Fruit fly (Drosophila melanogaster) whole organism, embryonic: Measurements from ENCODE around the gene Pif1A.
A peak's percentile ranks its signal among the peaks of the same experiment; 100 is the strongest.

Source experiments
- ATbp ChIP-seq: fragments of 200-800 bp; sonication (Bioruptor generic); optimal IDR thresholded peaks from 2 replicates; lab custom pipeline; 2017; ENCODE audit warnings: missing biosample characterization, mild to moderate bottlenecking, missing genetic modification characterization, missing genetic modification reagents
- Aef1 ChIP-seq: fragments of 200-800 bp; sonication (Bioruptor generic); IDR thresholded peaks from 3 replicates; pipeline ENCODE4 v1.3.6; 2022; ENCODE audit warnings: missing biosample characterization, missing genetic modification characterization
- CG10267 ChIP-seq: fragments of 200-800 bp; sonication (Bioruptor generic); optimal IDR thresholded peaks from 2 replicates; lab custom pipeline; 2018; ENCODE audit warnings: missing biosample characterization, mild to moderate bottlenecking, missing genetic modification characterization, moderate library complexity
- CG11247 ChIP-seq: fragments of 200-800 bp; sonication (Bioruptor generic); IDR thresholded peaks from 2 replicates; pipeline ENCODE4 v1.3.6; 2022; ENCODE audit warnings: missing biosample characterization, missing genetic modification characterization
- CG3065 ChIP-seq: fragments of 200-800 bp; sonication (Bioruptor generic); optimal IDR thresholded peaks from 2 replicates; lab custom pipeline; 2016; ENCODE audit warnings: missing biosample characterization, missing genetic modification characterization
- CG32532 ChIP-seq: fragments of 200-800 bp; sonication (Bioruptor generic); IDR thresholded peaks from 2 replicates; pipeline ENCODE4 v1.3.6; 2022; ENCODE audit warnings: missing biosample characterization, missing genetic modification characterization
- CG3407 ChIP-seq: fragments of 200-800 bp; sonication (Bioruptor generic); optimal IDR thresholded peaks from 2 replicates; lab custom pipeline; 2018; ENCODE audit warnings: missing biosample characterization, mild to moderate bottlenecking, missing genetic modification characterization
- CG4282 ChIP-seq: fragments of 200-800 bp; sonication (Bioruptor generic); optimal IDR thresholded peaks from 2 replicates; lab custom pipeline; 2016; ENCODE audit warnings: missing biosample characterization, missing genetic modification characterization
- CG6254 ChIP-seq: fragments of 200-800 bp; sonication (Bioruptor generic); optimal IDR thresholded peaks from 3 replicates; lab custom pipeline; 2017; ENCODE audit warnings: mild to moderate bottlenecking, missing biosample characterization, missing genetic modification reagents, missing genetic modification characterization
- CG6683 ChIP-seq: fragments of 200-800 bp; sonication (Bioruptor generic); optimal IDR thresholded peaks from 2 replicates; lab custom pipeline; 2017; ENCODE audit warnings: missing biosample characterization, mild to moderate bottlenecking, missing genetic modification characterization, missing genetic modification reagents
- CG7357 ChIP-seq: fragments of 200-800 bp; sonication (Bioruptor generic); IDR thresholded peaks from 3 replicates; pipeline ENCODE4 v1.3.6; 2022; ENCODE audit warnings: missing biosample characterization, missing genetic modification characterization
- CG7556 ChIP-seq: fragments of 200-800 bp; sonication (Bioruptor generic); optimal IDR thresholded peaks from 2 replicates; lab custom pipeline; 2017; ENCODE audit warnings: missing biosample characterization, mild to moderate bottlenecking, missing genetic modification characterization
- CG7745 ChIP-seq: fragments of 200-800 bp; sonication (Bioruptor generic); optimal IDR thresholded peaks from 2 replicates; lab custom pipeline; 2018; ENCODE audit warnings: missing biosample characterization, mild to moderate bottlenecking, missing genetic modification characterization, moderate library complexity
- CG7786 ChIP-seq: fragments of 200-800 bp; sonication (Bioruptor generic); optimal IDR thresholded peaks from 2 replicates; lab custom pipeline; 2016; ENCODE audit warnings: missing biosample characterization, missing genetic modification characterization
- CG7963 ChIP-seq: fragments of 200-800 bp; sonication (Bioruptor generic); IDR thresholded peaks from 3 replicates; pipeline ENCODE4 v1.3.6; 2022; ENCODE audit warnings: missing biosample characterization, missing genetic modification characterization; ENCODE audit not compliant: partially characterized antibody
- CG8388 ChIP-seq: fragments of 200-800 bp; sonication (Bioruptor generic); optimal IDR thresholded peaks from 2 replicates; lab custom pipeline; 2019; ENCODE audit warnings: missing biosample characterization, mild to moderate bottlenecking, missing genetic modification characterization, moderate library complexity
- CTCF ChIP-seq: fragments of 200-800 bp; sonication (Bioruptor generic); optimal IDR thresholded peaks from 2 replicates; lab custom pipeline; 2017; ENCODE audit warnings: missing biosample characterization, mild to moderate bottlenecking, missing genetic modification characterization, moderate library complexity
- Dad ChIP-seq: fragments of 200-800 bp; sonication (Bioruptor generic); optimal IDR thresholded peaks from 3 replicates; lab custom pipeline; 2016; ENCODE audit warnings: missing biosample characterization, missing genetic modification characterization
- Dip3 ChIP-seq: fragments of 200-800 bp; sonication (Bioruptor generic); optimal IDR thresholded peaks from 3 replicates; lab custom pipeline; 2016; ENCODE audit warnings: missing biosample characterization, missing genetic modification characterization
- Fer2 ChIP-seq: fragments of 200-800 bp; sonication (Bioruptor generic); optimal IDR thresholded peaks from 2 replicates; lab custom pipeline; 2018; ENCODE audit warnings: missing biosample characterization, mild to moderate bottlenecking, missing genetic modification characterization, moderate library complexity
- GATAe ChIP-seq: fragments of 200-800 bp; sonication (Bioruptor generic); conservative IDR thresholded peaks from 2 replicates; pipeline ENCODE4 v1.3.6; 2022; ENCODE audit warnings: missing biosample characterization, missing genetic modification characterization
- MESR4 ChIP-seq: fragments of 200-800 bp; sonication (Bioruptor generic); optimal IDR thresholded peaks from 2 replicates; lab custom pipeline; 2018; ENCODE audit warnings: missing biosample characterization, mild to moderate bottlenecking, missing genetic modification characterization, moderate library complexity
- Mad ChIP-seq: fragments of 200-800 bp; sonication (Bioruptor generic); optimal IDR thresholded peaks from 2 replicates; lab custom pipeline; 2016; ENCODE audit warnings: missing biosample characterization, missing genetic modification characterization
- NFAT ChIP-seq: fragments of 200-800 bp; sonication (Bioruptor generic); IDR thresholded peaks from 2 replicates; pipeline ENCODE4 v1.3.6; 2022; ENCODE audit warnings: missing biosample characterization, missing genetic modification characterization
- Ravus ChIP-seq: fragments of 200-800 bp; sonication (Bioruptor generic); IDR thresholded peaks from 2 replicates; pipeline ENCODE4 v1.3.6; 2022; ENCODE audit warnings: missing biosample characterization, missing genetic modification characterization
- Usf ChIP-seq: fragments of 200-800 bp; sonication (Bioruptor generic); optimal IDR thresholded peaks from 2 replicates; lab custom pipeline; 2017; ENCODE audit warnings: missing genotype, missing biosample characterization, missing genetic modification characterization
- Xrp1 ChIP-seq: fragments of 200-800 bp; sonication (Bioruptor generic); IDR thresholded peaks from 2 replicates; pipeline ENCODE4 v1.3.6; 2022; ENCODE audit warnings: missing biosample characterization, missing genetic modification characterization
- ap ChIP-seq: fragments of 200-800 bp; sonication (Bioruptor generic); IDR thresholded peaks from 2 replicates; pipeline ENCODE4 v1.3.6; 2022; ENCODE audit warnings: missing biosample characterization, missing genetic modification characterization
- az2 ChIP-seq: fragments of 200-800 bp; sonication (Bioruptor generic); optimal IDR thresholded peaks from 3 replicates; lab custom pipeline; 2016; ENCODE audit warnings: missing biosample characterization, missing genetic modification characterization
- bcd ChIP-seq: fragments of 200-800 bp; sonication (Bioruptor generic); optimal IDR thresholded peaks from 2 replicates; lab custom pipeline; 2017; ENCODE audit warnings: missing biosample characterization, mild to moderate bottlenecking, missing genetic modification characterization
- chinmo ChIP-seq: fragments of 200-800 bp; sonication (Bioruptor generic); IDR thresholded peaks from 4 replicates; pipeline ENCODE4 v1.3.6; 2022; ENCODE audit warnings: missing biosample characterization, missing genetic modification characterization; ENCODE audit not compliant: partially characterized antibody
- ems ChIP-seq: fragments of 200-800 bp; sonication (Bioruptor generic); optimal IDR thresholded peaks from 3 replicates; lab custom pipeline; 2016; ENCODE audit warnings: missing biosample characterization, missing genetic modification characterization
- eve ChIP-seq, 2 experiments: fragments of >200 bp; optimal IDR thresholded peaks; 2 replicates each; lab custom pipeline; 2017; ENCODE audit warnings: missing biosample characterization in 2 of 2, missing genetic modification characterization in 2 of 2
- fu2 ChIP-seq: fragments of 200-800 bp; sonication (Bioruptor generic); optimal IDR thresholded peaks from 2 replicates; lab custom pipeline; 2016; ENCODE audit warnings: missing biosample characterization, missing genetic modification characterization
- gsb ChIP-seq: fragments of 200-800 bp; sonication (Bioruptor generic); IDR thresholded peaks from 2 replicates; pipeline ENCODE4 v1.3.6; 2022; ENCODE audit warnings: missing biosample characterization, missing genetic modification characterization
- ham ChIP-seq: fragments of 200-800 bp; sonication (Bioruptor generic); IDR thresholded peaks from 2 replicates; pipeline ENCODE4 v1.3.6; 2022; ENCODE audit warnings: missing biosample characterization, missing genetic modification characterization
- ken ChIP-seq: fragments of 200-800 bp; sonication (Bioruptor generic); IDR thresholded peaks from 3 replicates; pipeline ENCODE4 v1.3.6; 2022; ENCODE audit warnings: missing biosample characterization, missing genetic modification characterization
- lov ChIP-seq, 2 experiments: fragments of 200-800 bp in 1 of 2; fragments of >200 bp in 1 of 2; sonication (Bioruptor generic) in 1 of 2; IDR thresholded peaks in 1 of 2; optimal IDR thresholded peaks in 1 of 2; 2 replicates in 1 of 2; 3 replicates in 1 of 2; pipeline versions ENCODE4 v1.3.6 to Lab custom; 2017 to 2022; ENCODE audit warnings: missing biosample characterization in 1 of 2, missing genetic modification characterization in 1 of 2
- nom ChIP-seq: fragments of 200-800 bp; sonication (Bioruptor generic); optimal IDR thresholded peaks from 2 replicates; lab custom pipeline; 2017; ENCODE audit warnings: missing biosample characterization, missing genetic modification characterization, mild to moderate bottlenecking, moderate library complexity, missing genetic modification reagents
- oc ChIP-seq: fragments of 200-800 bp; sonication (Bioruptor generic); optimal IDR thresholded peaks from 2 replicates; lab custom pipeline; 2018; ENCODE audit warnings: missing biosample characterization, mild to moderate bottlenecking, missing genetic modification characterization, moderate library complexity
- org-1 ChIP-seq: fragments of 200-800 bp; sonication (Bioruptor generic); optimal IDR thresholded peaks from 2 replicates; lab custom pipeline; 2017; ENCODE audit warnings: missing biosample characterization, missing genetic modification characterization
- pnt ChIP-seq: fragments of 200-800 bp; sonication (Bioruptor generic); optimal IDR thresholded peaks from 3 replicates; lab custom pipeline; 2016; ENCODE audit warnings: missing biosample characterization, missing genetic modification characterization
- sens-2 ChIP-seq: fragments of 200-800 bp; sonication (Bioruptor generic); IDR thresholded peaks from 2 replicates; pipeline ENCODE4 v1.3.6; 2022; ENCODE audit warnings: missing biosample characterization, missing genetic modification characterization
- sna ChIP-seq: fragments of 200-800 bp; sonication (Bioruptor generic); IDR thresholded peaks from 2 replicates; pipeline ENCODE4 v1.3.6; 2022; ENCODE audit warnings: missing biosample characterization, missing genetic modification characterization; ENCODE audit not compliant: partially characterized antibody
- tup ChIP-seq: fragments of 200-800 bp; sonication (Bioruptor generic); optimal IDR thresholded peaks from 2 replicates; lab custom pipeline; 2016; ENCODE audit warnings: missing biosample characterization, mild to moderate bottlenecking, missing genetic modification characterization, moderate library complexity
- unpg ChIP-seq: fragments of 200-800 bp; sonication (Bioruptor generic); optimal IDR thresholded peaks from 3 replicates; lab custom pipeline; 2018; ENCODE audit warnings: missing biosample characterization, mild to moderate bottlenecking, missing genetic modification characterization, moderate library complexity
- vfl ChIP-seq: fragments of 200-800 bp; sonication (Bioruptor generic); optimal IDR thresholded peaks from 2 replicates; lab custom pipeline; 2016; ENCODE audit warnings: missing biosample characterization, missing genetic modification characterization
- yki ChIP-seq: fragments of >200 bp; optimal IDR thresholded peaks from 3 replicates; lab custom pipeline; 2018
- zfh1 ChIP-seq: fragments of 200-800 bp; sonication (Bioruptor generic); IDR thresholded peaks from 3 replicates; pipeline ENCODE4 v1.3.6; 2022; ENCODE audit warnings: missing biosample characterization, missing genetic modification characterization

The Pif1A gene

dm6 chr3R:8810397-8811184 lies 9.6 kb upstream of the Pif1A start (continued):
- TF ChIP-seq lov (optimal IDR thresholded peaks at IDR 0.05; lab: Kevin White, UChicago): no peak
- TF ChIP-seq lov (GFP tag; IDR thresholded peaks at IDR 0.05; lab: Robert Waterston, UW): peak; percentile 89; the same call in 2 of the 3 replicates
- TF ChIP-seq oc (tag; lab: Kevin White, UChicago): peak; percentile 87
- TF ChIP-seq bcd: peak; percentile 64
- peak; percentile 83 for TF ChIP-seq unpg
- peak; percentile 73 for TF ChIP-seq CG4282
- TF ChIP-seq Xrp1 (GFP tag; lab: Robert Waterston, UW): peak; percentile 88
- TF ChIP-seq nom (GFP tag; lab: Kevin White, UChicago): peak; percentile 84
- peak; percentile 69 for TF ChIP-seq gsb (GFP tag; lab: Robert Waterston, UW)
- peak; percentile 24 for TF ChIP-seq Dad (GFP tag; lab: Kevin White, UChicago)
- TF ChIP-seq yki (lab: Kevin White, UChicago): no peak
- peak; percentile 73 for TF ChIP-seq CG6683 (GFP tag; lab: Kevin White, UChicago)
- peak; percentile 84 for TF ChIP-seq CG32532 (GFP tag; lab: Robert Waterston, UW)
- peak; percentile 47 for TF ChIP-seq NFAT (GFP tag; lab: Robert Waterston, UW)
- TF ChIP-seq CTCF (GFP tag; lab: Kevin White, UChicago): peak; percentile 59
- peak; percentile 89 for TF ChIP-seq tup (GFP tag; lab: Kevin White, UChicago)
- TF ChIP-seq CG7786 (GFP tag; lab: Kevin White, UChicago): peak; percentile 68
- peak; percentile 63 for TF ChIP-seq pnt (GFP tag; lab: Kevin White, UChicago)
- peak; percentile 36 for TF ChIP-seq MESR4
- TF ChIP-seq fu2 (GFP tag; lab: Kevin White, UChicago): peak; percentile 14
- TF ChIP-seq CG3407 (GFP tag; lab: Kevin White, UChicago): peak; percentile 93
- peak; percentile 53; the same call in 2 of the 3 replicates for TF ChIP-seq CG7357
- TF ChIP-seq az2 (GFP tag; lab: Kevin White, UChicago): peak; percentile 41
- TF ChIP-seq sens-2: peak; percentile 52
- TF ChIP-seq Aef1 (GFP tag; lab: Robert Waterston, UW): no peak
- peak; percentile 77 for TF ChIP-seq ems
- TF ChIP-seq CG11247 (GFP tag; lab: Robert Waterston, UW): peak; percentile 35; the same call in 1 of the 2 replicates
- TF ChIP-seq CG7556 (GFP tag; lab: Kevin White, UChicago): peak; percentile 59
- peak; percentile 22 for TF ChIP-seq Usf
- TF ChIP-seq CG10267 (tag; lab: Kevin White, UChicago): peak; percentile 44
- TF ChIP-seq Ravus (GFP tag; lab: Robert Waterston, UW): 0 out of 2 replicates have a peak, but pooled peaks have one; percentile 0
- peak; percentile 27; the same call in 1 of the 2 replicates for TF ChIP-seq ap (GFP tag; lab: Robert Waterston, UW)
- peak; percentile 91 for TF ChIP-seq org-1
- TF ChIP-seq CG7745: peak; percentile 95
- TF ChIP-seq zfh1 (GFP tag; lab: Robert Waterston, UW): peak; percentile 66
- no peak for TF ChIP-seq eve (GFP tag; optimal IDR thresholded peaks at IDR 0.05; lab: Kevin White, UChicago)
- no peak for TF ChIP-seq sna (GFP tag; lab: Robert Waterston, UW)
- peak; percentile 76 for TF ChIP-seq GATAe (GFP tag; lab: Robert Waterston, UW)
- TF ChIP-seq chinmo: peak; percentile 95
- TF ChIP-seq ATbp (GFP tag; lab: Kevin White, UChicago): peak; percentile 98
- peak; percentile 81 for TF ChIP-seq CG6254
- TF ChIP-seq ham (GFP tag; lab: Robert Waterston, UW): no peak
- peak; percentile 76 for TF ChIP-seq Mad (GFP tag; lab: Kevin White, UChicago)
- peak; percentile 76 for TF ChIP-seq Fer2 (tag; lab: Kevin White, UChicago)
- peak; percentile 41 for TF ChIP-seq Dip3
- peak; percentile 65 for TF ChIP-seq CG8388 (GFP tag; lab: Kevin White, UChicago)
- peak; percentile 55; the same call in 1 of the 3 replicates for TF ChIP-seq ken (GFP tag; lab: Robert Waterston, UW)
- TF ChIP-seq CG3065 (GFP tag; lab: Kevin White, UChicago): peak; percentile 71
- TF ChIP-seq vfl: peak; percentile 73
- TF ChIP-seq CG7963 (GFP tag; lab: Robert Waterston, UW): no peak
